Fruit fly (Drosophila melanogaster) whole organism, embryonic: ENCODE data around the gene CG17754.

Experiments
- BEAF-32 ChIP-seq: fragments of 200-800 bp; sonication (Bioruptor generic); optimal IDR thresholded peaks from 3 replicates; lab custom pipeline; 2017; ENCODE audit warnings: missing biosample characterization, missing genetic modification characterization, mild to moderate bottlenecking, moderate library complexity, missing genetic modification reagents
- CG10209 ChIP-seq: fragments of 200-800 bp; sonication (Bioruptor generic); optimal IDR thresholded peaks from 3 replicates; lab custom pipeline; 2017; ENCODE audit warnings: missing biosample characterization, mild to moderate bottlenecking, missing genetic modification characterization, missing genetic modification reagents
- CG11093 ChIP-seq: fragments of 200-800 bp; sonication (Bioruptor generic); IDR thresholded peaks from 3 replicates; pipeline ENCODE4 v1.3.6; 2022; ENCODE audit warnings: missing biosample characterization, missing genetic modification characterization
- CG11504 ChIP-seq: fragments of 200-800 bp; sonication (Bioruptor generic); optimal IDR thresholded peaks from 3 replicates; lab custom pipeline; 2019; ENCODE audit warnings: missing biosample characterization, mild to moderate bottlenecking, missing genetic modification characterization, moderate library complexity
- CG14860 ChIP-seq: fragments of 200-800 bp; sonication (Bioruptor generic); IDR thresholded peaks from 3 replicates; pipeline ENCODE4 v1.3.6; 2022; ENCODE audit warnings: missing biosample characterization, missing genetic modification characterization; ENCODE audit not compliant: partially characterized antibody
- CG1603 ChIP-seq: fragments of 200-800 bp; sonication (Bioruptor generic); optimal IDR thresholded peaks from 2 replicates; lab custom pipeline; 2019; ENCODE audit warnings: missing biosample characterization, mild to moderate bottlenecking, missing genetic modification characterization, moderate library complexity
- CG16813 ChIP-seq: fragments of 200-800 bp; sonication (Bioruptor generic); IDR thresholded peaks from 3 replicates; pipeline ENCODE4 v1.3.6; 2022; ENCODE audit warnings: missing biosample characterization, missing genetic modification characterization; ENCODE audit not compliant: partially characterized antibody
- CG16863 ChIP-seq: fragments of 200-800 bp; sonication (Bioruptor generic); optimal IDR thresholded peaks from 3 replicates; lab custom pipeline; 2016; ENCODE audit warnings: missing biosample characterization, missing genetic modification characterization
- CG17359 ChIP-seq: fragments of 200-800 bp; sonication (Bioruptor generic); optimal IDR thresholded peaks from 3 replicates; lab custom pipeline; 2018; ENCODE audit warnings: missing biosample characterization, mild to moderate bottlenecking, missing genetic modification characterization, moderate library complexity
- CG17912 ChIP-seq: fragments of 200-800 bp; sonication (Bioruptor generic); optimal IDR thresholded peaks from 2 replicates; lab custom pipeline; 2018; ENCODE audit warnings: missing biosample characterization, mild to moderate bottlenecking, missing genetic modification characterization
- CG18764 ChIP-seq: fragments of 200-800 bp; sonication (Bioruptor generic); optimal IDR thresholded peaks from 3 replicates; lab custom pipeline; 2016; ENCODE audit warnings: missing biosample characterization, missing genetic modification characterization
- CG2199 ChIP-seq: fragments of 200-800 bp; sonication (Bioruptor generic); IDR thresholded peaks from 3 replicates; pipeline ENCODE4 v1.3.6; 2022; ENCODE audit warnings: missing biosample characterization, missing genetic modification characterization
- CG3726 ChIP-seq: fragments of 200-800 bp; sonication (Bioruptor generic); IDR thresholded peaks from 3 replicates; pipeline ENCODE4, ENCODE4 v1.3.6; 2022; ENCODE audit warnings: missing biosample characterization, missing genetic modification characterization
- CG3995 ChIP-seq: fragments of 200-800 bp; sonication (Bioruptor generic); optimal IDR thresholded peaks from 3 replicates; lab custom pipeline; 2016; ENCODE audit warnings: missing biosample characterization, missing genetic modification characterization
- CG42726 ChIP-seq: fragments of 200-800 bp; sonication (Bioruptor generic); IDR thresholded peaks from 2 replicates; pipeline ENCODE4 v1.3.6; 2022; ENCODE audit warnings: missing biosample characterization, missing genetic modification characterization; ENCODE audit not compliant: partially characterized antibody
- CG4424 ChIP-seq: fragments of 200-800 bp; sonication (Bioruptor generic); optimal IDR thresholded peaks from 3 replicates; lab custom pipeline; 2016; ENCODE audit warnings: missing biosample characterization, missing genetic modification characterization
- CG4617 ChIP-seq: fragments of 200-800 bp; sonication (Bioruptor generic); optimal IDR thresholded peaks from 3 replicates; lab custom pipeline; 2016; ENCODE audit warnings: missing biosample characterization, missing genetic modification characterization, borderline replicate concordance
- CG6272 ChIP-seq: fragments of 200-800 bp; sonication (Bioruptor generic); IDR thresholded peaks from 2 replicates; pipeline ENCODE4 v1.3.6; 2022; ENCODE audit warnings: missing biosample characterization, missing genetic modification characterization
- CG6854 ChIP-seq: fragments of 200-800 bp; sonication (Bioruptor generic); optimal IDR thresholded peaks from 3 replicates; lab custom pipeline; 2017; ENCODE audit warnings: missing biosample characterization, mild to moderate bottlenecking, missing genetic modification characterization
- CG8765 ChIP-seq: fragments of 200-800 bp; sonication (Bioruptor generic); IDR thresholded peaks from 2 replicates; pipeline ENCODE4 v1.3.6; 2022; ENCODE audit warnings: missing biosample characterization, missing genetic modification characterization
- CG8924 ChIP-seq: fragments of 200-800 bp; optimal IDR thresholded peaks from 3 replicates; lab custom pipeline; 2019; ENCODE audit warnings: missing biosample characterization, mild to moderate bottlenecking, missing genetic modification characterization, moderate library complexity
- CG9797 ChIP-seq: fragments of 200-800 bp; sonication (Bioruptor generic); optimal IDR thresholded peaks from 3 replicates; lab custom pipeline; 2018; ENCODE audit warnings: missing biosample characterization, mild to moderate bottlenecking, missing genetic modification characterization
- CG9817 ChIP-seq: fragments of 200-800 bp; sonication (Bioruptor generic); optimal IDR thresholded peaks from 2 replicates; lab custom pipeline; 2018; ENCODE audit warnings: missing biosample characterization, mild to moderate bottlenecking, missing genetic modification characterization, moderate library complexity
- Doc3 ChIP-seq: fragments of 200-800 bp; sonication (Bioruptor generic); IDR thresholded peaks from 3 replicates; pipeline ENCODE4 v1.3.6; 2022; ENCODE audit warnings: missing biosample characterization, missing genetic modification characterization; ENCODE audit not compliant: partially characterized antibody
- E2f1 ChIP-seq: fragments of 200-800 bp; sonication (Bioruptor generic); IDR thresholded peaks from 2 replicates; pipeline ENCODE4 v1.3.6; 2022; ENCODE audit warnings: missing biosample characterization, missing genetic modification characterization
- Fer2 ChIP-seq: fragments of 200-800 bp; sonication (Bioruptor generic); optimal IDR thresholded peaks from 2 replicates; lab custom pipeline; 2018; ENCODE audit warnings: missing biosample characterization, mild to moderate bottlenecking, missing genetic modification characterization, moderate library complexity
- Gsc ChIP-seq: fragments of 200-800 bp; sonication (Bioruptor generic); IDR thresholded peaks from 2 replicates; pipeline ENCODE4 v1.3.6; 2022; ENCODE audit warnings: missing biosample characterization, missing genetic modification characterization
- H2.0 ChIP-seq: fragments of 200-800 bp; sonication (Bioruptor generic); IDR thresholded peaks from 2 replicates; pipeline ENCODE4 v1.3.6; 2022; ENCODE audit warnings: missing biosample characterization, missing genetic modification characterization
- Nf-YC ChIP-seq: fragments of 200-800 bp; optimal IDR thresholded peaks from 3 replicates; lab custom pipeline; 2019; ENCODE audit warnings: missing biosample characterization, mild to moderate bottlenecking, missing genetic modification characterization, moderate library complexity
- ap ChIP-seq: fragments of 200-800 bp; sonication (Bioruptor generic); IDR thresholded peaks from 2 replicates; pipeline ENCODE4 v1.3.6; 2022; ENCODE audit warnings: missing biosample characterization, missing genetic modification characterization
- cas ChIP-seq: fragments of 200-800 bp; sonication (Bioruptor generic); IDR thresholded peaks from 2 replicates; pipeline ENCODE4 v1.3.6; 2022; ENCODE audit warnings: missing biosample characterization, missing genetic modification characterization
- crp ChIP-seq, 2 experiments: fragments of 200-800 bp; sonication (Bioruptor generic); optimal IDR thresholded peaks; 2 replicates in 1 of 2; 3 replicates in 1 of 2; lab custom pipeline; 2017; ENCODE audit warnings: missing biosample characterization in 2 of 2, missing genetic modification characterization in 2 of 2, mild to moderate bottlenecking in 1 of 2, moderate library complexity in 1 of 2
- da ChIP-seq: fragments of 200-800 bp; sonication (Bioruptor generic); optimal IDR thresholded peaks from 2 replicates; lab custom pipeline; 2016; ENCODE audit warnings: missing biosample characterization, missing genetic modification characterization
- eyg ChIP-seq: fragments of 200-800 bp; sonication (Bioruptor generic); optimal IDR thresholded peaks from 3 replicates; lab custom pipeline; 2016; ENCODE audit warnings: missing biosample characterization, missing genetic modification characterization
- gcm ChIP-seq: fragments of 200-800 bp; sonication (Bioruptor generic); optimal IDR thresholded peaks from 2 replicates; lab custom pipeline; 2019; ENCODE audit warnings: missing biosample characterization, mild to moderate bottlenecking, missing genetic modification characterization, moderate library complexity
- grau ChIP-seq: fragments of 200-800 bp; optimal IDR thresholded peaks from 3 replicates; lab custom pipeline; 2019; ENCODE audit warnings: missing biosample characterization, mild to moderate bottlenecking, missing genetic modification characterization, moderate library complexity
- gro ChIP-seq: fragments of 200-800 bp; sonication (Bioruptor generic); optimal IDR thresholded peaks from 2 replicates; lab custom pipeline; 2016; ENCODE audit warnings: missing biosample characterization, missing genetic modification characterization
- hkb ChIP-seq, 2 experiments: fragments of 200-800 bp in 1 of 2; fragments of >200 bp in 1 of 2; sonication (Bioruptor generic) in 1 of 2; IDR thresholded peaks in 1 of 2; optimal IDR thresholded peaks in 1 of 2; 2 replicates each; pipeline versions ENCODE4 v1.3.6 to Lab custom; 2017 to 2022; ENCODE audit warnings: missing biosample characterization in 1 of 2, missing genetic modification characterization in 1 of 2
- hth ChIP-seq: fragments of >200 bp; optimal IDR thresholded peaks from 2 replicates; lab custom pipeline; 2017; ENCODE audit warnings: inconsistent platforms
- kay ChIP-seq: fragments of 200-800 bp; sonication (Bioruptor generic); optimal IDR thresholded peaks from 2 replicates; lab custom pipeline; 2016; ENCODE audit warnings: missing biosample characterization, missing genetic modification characterization
- lilli ChIP-seq: fragments of 200-800 bp; sonication (Bioruptor generic); optimal IDR thresholded peaks from 3 replicates; lab custom pipeline; 2016; ENCODE audit warnings: missing biosample characterization, missing genetic modification characterization
- odd ChIP-seq: fragments of 200-800 bp; sonication (Bioruptor generic); optimal IDR thresholded peaks from 2 replicates; lab custom pipeline; 2017; ENCODE audit warnings: missing biosample characterization, mild to moderate bottlenecking, missing genetic modification characterization
- prd ChIP-seq, 3 experiments: fragments of >200 bp in 2 of 3; fragments of 200-800 bp in 1 of 3; sonication (Bioruptor generic) in 1 of 3; optimal IDR thresholded peaks in 2 of 3; IDR thresholded peaks in 1 of 3; 2 replicates in 2 of 3; 3 replicates in 1 of 3; pipeline versions ENCODE4 v1.3.6 to Lab custom; 2017 to 2022; ENCODE audit warnings: missing biosample characterization in 1 of 3, missing genetic modification characterization in 1 of 3
- psq ChIP-seq: fragments of 200-800 bp; sonication (Bioruptor generic); optimal IDR thresholded peaks from 2 replicates; lab custom pipeline; 2017; ENCODE audit warnings: missing biosample characterization, missing genetic modification characterization
- sisA ChIP-seq: fragments of 200-800 bp; sonication (Bioruptor generic); IDR thresholded peaks from 2 replicates; pipeline ENCODE4 v1.3.6; 2022; ENCODE audit warnings: missing biosample characterization, missing genetic modification characterization
- sr ChIP-seq: fragments of 200-800 bp; sonication (Bioruptor generic); IDR thresholded peaks from 3 replicates; pipeline ENCODE4 v1.3.6; 2022; ENCODE audit warnings: missing biosample characterization, missing genetic modification characterization
- stwl ChIP-seq: fragments of 200-800 bp; sonication (Bioruptor generic); optimal IDR thresholded peaks from 3 replicates; lab custom pipeline; 2018; ENCODE audit warnings: missing biosample characterization, mild to moderate bottlenecking, missing genetic modification characterization, moderate library complexity
- sug ChIP-seq: fragments of 200-800 bp; optimal IDR thresholded peaks from 2 replicates; lab custom pipeline; 2019; ENCODE audit warnings: missing biosample characterization, mild to moderate bottlenecking, missing genetic modification characterization, moderate library complexity
- yki ChIP-seq: fragments of >200 bp; optimal IDR thresholded peaks from 3 replicates; lab custom pipeline; 2018
- z ChIP-seq: fragments of 200-800 bp; sonication (Bioruptor generic); IDR thresholded peaks from 3 replicates; pipeline ENCODE4 v1.3.6; 2022; ENCODE audit warnings: missing biosample characterization, missing genetic modification characterization

Gene CG17754

dm6 chrX:9250161-9250831 lies at the start of gene CG17754:
CG17754 (plus strand) TSS chrX:9250420.
- TF ChIP-seq prd (optimal IDR thresholded peaks at IDR 0.05; lab: Kevin White, UChicago) (no peak), prd (GFP tag; IDR thresholded peaks at IDR 0.05; lab: Robert Waterston, UW) (no peak), CG6272 (GFP tag; lab: Robert Waterston, UW) (no peak), CG17359 (peak; percentile 44), odd (GFP tag; lab: Kevin White, UChicago) (no peak), CG16863 (GFP tag; lab: Kevin White, UChicago) (no peak), CG4617 (peak; percentile 16), z (GFP tag; lab: Robert Waterston, UW) (no peak), lilli (no peak), Doc3 (GFP tag; lab: Robert Waterston, UW) (no peak), cas (GFP tag; lab: Robert Waterston, UW) (no peak), CG9817 (tag; lab: Kevin White, UChicago) (no peak), CG9797 (GFP tag; lab: Kevin White, UChicago) (peak; percentile 78), Fer2 (no peak), hkb (optimal IDR thresholded peaks at IDR 0.05; lab: Kevin White, UChicago) (no peak), hkb (GFP tag; IDR thresholded peaks at IDR 0.05; lab: Robert Waterston, UW) (no peak), Nf-YC (tag; lab: Kevin White, UChicago) (peak; percentile 16), CG8765 (GFP tag; lab: Robert Waterston, UW) (no peak), CG4424 (GFP tag; lab: Kevin White, UChicago) (no peak), CG14860 (GFP tag; lab: Robert Waterston, UW) (no peak), hth (lab: Kevin White, UChicago) (no peak), CG42726 (GFP tag; lab: Robert Waterston, UW) (no peak), sisA (no peak), Gsc (GFP tag; lab: Robert Waterston, UW) (no peak), CG1603 (peak; percentile 8), da (GFP tag; lab: Kevin White, UChicago) (no peak), CG16813 (peak; percentile 19; the same call in 1 of the 3 replicates), H2.0 (no peak), eyg (GFP tag; lab: Kevin White, UChicago) (no peak), CG3726 (GFP tag; lab: Robert Waterston, UW) (no peak), CG11093 (GFP tag; lab: Robert Waterston, UW) (no peak), E2f1 (no peak), yki (lab: Kevin White, UChicago) (no peak), CG10209 (GFP tag; lab: Kevin White, UChicago) (no peak), CG8924 (tag; lab: Kevin White, UChicago) (peak; percentile 34), psq (no peak), ap (GFP tag; lab: Robert Waterston, UW) (no peak), stwl (tag; lab: Kevin White, UChicago) (peak; percentile 77), sr (no peak), kay (GFP tag; lab: Kevin White, UChicago) (no peak), crp (GFP tag; optimal IDR thresholded peaks at IDR 0.05; lab: Kevin White, UChicago) (peak; percentile 21 to 83), CG6854 (GFP tag; lab: Kevin White, UChicago) (no peak), CG3995 (GFP tag; lab: Kevin White, UChicago) (no peak), gcm (GFP tag; lab: Kevin White, UChicago) (no peak), grau (tag; lab: Kevin White, UChicago) (no peak), BEAF-32 (GFP tag; lab: Kevin White, UChicago) (peak; percentile 31), CG17912 (GFP tag; lab: Kevin White, UChicago) (no peak), sug (tag; lab: Kevin White, UChicago) (peak; percentile 6), gro (GFP tag; lab: Kevin White, UChicago) (no peak), CG11504 (tag; lab: Kevin White, UChicago) (peak; percentile 40), CG18764 (GFP tag; lab: Kevin White, UChicago) (no peak), CG2199 (GFP tag; lab: Robert Waterston, UW) (no peak)
